Fruit fly (Drosophila melanogaster): ENCODE measurements around the gene CG5866.

Gene CG5866

DNA sequence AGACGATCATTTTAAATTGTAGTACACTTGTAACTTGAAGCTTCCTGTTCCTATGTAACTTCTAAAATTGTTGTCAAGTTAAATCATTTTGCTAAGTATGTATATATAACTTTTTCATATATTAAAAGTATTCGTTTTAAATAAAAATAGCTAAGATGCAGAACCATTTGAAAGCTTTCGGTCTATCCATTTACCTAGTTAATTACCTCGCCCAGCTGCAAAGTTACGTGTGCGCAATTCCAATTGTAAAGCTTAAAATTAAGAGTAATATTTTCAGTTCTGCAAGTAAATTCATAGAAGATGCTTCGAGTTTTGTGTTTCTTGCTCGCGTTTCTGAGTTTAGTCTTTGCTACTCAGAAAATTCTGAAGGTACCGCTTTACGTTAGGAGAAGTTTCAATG is 6.2 kb upstream of the CG5866 start, which contains the start of gene CG5860:
Gene CG5860 (plus strand): TSS at position 301 of the 400 bp plus-strand sequence.
- TF ChIP-seq rgr (GFP tag; optimal IDR thresholded peaks at IDR 0.05) (no peak), ey (GFP tag; optimal IDR thresholded peaks at IDR 0.05) (no peak), tai (GFP tag; optimal IDR thresholded peaks at IDR 0.05) (no peak), GATAd (GFP tag; optimal IDR thresholded peaks at IDR 0.05) (no peak), Rel (GFP tag; optimal IDR thresholded peaks at IDR 0.05) (no peak), Rel (tag; optimal IDR thresholded peaks at IDR 0.05) (no peak), HLH106 (tag; optimal IDR thresholded peaks at IDR 0.05) (no peak), lola (GFP tag; optimal IDR thresholded peaks at IDR 0.05) (no peak), foxo (GFP tag; optimal IDR thresholded peaks at IDR 0.05) (no peak), Abd-B (GFP tag; optimal IDR thresholded peaks at IDR 0.05) (no peak), N (GFP tag; optimal IDR thresholded peaks at IDR 0.05) (no peak), Sp1 (GFP tag; optimal IDR thresholded peaks at IDR 0.05) (no peak), Dif (GFP tag; optimal IDR thresholded peaks at IDR 0.05; ENCODE audit: partially characterized antibody) (no peak), Hr83 (GFP tag; optimal IDR thresholded peaks at IDR 0.05; ENCODE audit: poor library complexity, severe bottlenecking) (no peak), sage (GFP tag; optimal IDR thresholded peaks at IDR 0.05) (no peak), h (GFP tag; optimal IDR thresholded peaks at IDR 0.05) (no peak), Dfd (GFP tag; optimal IDR thresholded peaks at IDR 0.05) (no peak), Hr78 (GFP tag; optimal IDR thresholded peaks at IDR 0.05) (no peak)

DNA sequence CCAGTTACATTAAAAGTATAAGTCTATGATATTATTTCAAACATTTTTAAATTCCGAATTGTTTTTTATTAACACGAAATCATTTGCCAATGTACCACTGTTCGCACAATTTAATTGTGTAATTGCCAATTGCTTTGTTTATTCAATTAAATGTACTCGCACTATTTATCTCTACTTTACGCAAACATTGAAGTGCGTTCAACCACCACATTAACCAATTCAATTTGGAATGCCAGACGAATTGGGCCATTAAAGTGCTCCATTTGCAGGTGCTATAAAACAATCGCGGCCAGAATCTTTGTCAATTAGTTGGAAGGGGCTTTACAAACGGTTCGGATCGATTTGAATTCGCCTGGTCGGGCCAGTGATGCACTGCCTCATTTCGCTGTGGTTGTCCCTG is 4.7 kb upstream of the CG5866 start, which contains the start of gene CG5863:
Gene CG5863 (plus strand): TSS at position 301 of the 400 bp plus-strand sequence.
- no peak for TF ChIP-seq Hr78 (GFP tag; optimal IDR thresholded peaks at IDR 0.05)
- no peak for TF ChIP-seq sv (GFP tag; optimal IDR thresholded peaks at IDR 0.05)
- TF ChIP-seq Rel (GFP tag; optimal IDR thresholded peaks at IDR 0.05), result no peak
- TF ChIP-seq Rel (tag; optimal IDR thresholded peaks at IDR 0.05), result no peak
- TF ChIP-seq Dfd (GFP tag; optimal IDR thresholded peaks at IDR 0.05), result no peak
- TF ChIP-seq pan (optimal IDR thresholded peaks at IDR 0.05), result no peak
- TF ChIP-seq usp (GFP tag; optimal IDR thresholded peaks at IDR 0.05), result no peak
- TF ChIP-seq sage (GFP tag; optimal IDR thresholded peaks at IDR 0.05), result no peak
- TF ChIP-seq Sp1 (GFP tag; optimal IDR thresholded peaks at IDR 0.05), result no peak
- no peak for TF ChIP-seq dmrt93B (GFP tag; optimal IDR thresholded peaks at IDR 0.05)
- TF ChIP-seq Dif (GFP tag; optimal IDR thresholded peaks at IDR 0.05; ENCODE audit: partially characterized antibody), result no peak

DNA sequence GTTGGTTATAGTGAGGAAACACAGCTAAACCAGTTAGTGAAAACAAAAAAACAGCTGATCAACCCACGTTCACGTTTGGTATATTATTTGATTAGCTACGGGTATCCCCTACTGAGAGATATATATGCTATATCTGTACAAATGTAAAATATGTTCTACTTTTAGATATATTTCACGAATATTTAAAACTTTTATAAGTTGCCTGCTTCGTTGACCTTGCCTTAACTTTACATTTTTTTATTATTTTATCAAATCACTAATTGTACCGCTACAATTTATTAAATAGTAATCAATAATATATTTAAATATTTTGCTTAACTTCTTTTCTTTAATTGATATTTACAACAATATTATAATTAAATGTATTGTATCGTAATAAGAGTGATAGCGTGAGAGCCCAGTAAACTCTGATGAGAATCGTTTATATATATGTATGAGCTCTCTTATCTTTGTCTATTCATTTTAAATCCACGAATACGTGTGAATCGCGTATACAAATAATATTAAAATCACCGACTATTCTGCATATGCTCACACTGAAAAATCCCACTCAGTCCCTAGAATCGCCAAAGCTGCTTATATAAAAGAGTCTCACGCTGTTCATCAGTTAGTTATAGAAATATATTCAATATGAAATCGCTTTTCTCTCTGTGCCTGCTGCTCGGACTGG is 2.9 kb upstream of the CG5866 start, which contains the start of gene CG42821:
Gene CG42821 (plus strand): TSS at position 620 of the 670 bp plus-strand sequence.
- no peak for TF ChIP-seq CrebA (GFP tag; optimal IDR thresholded peaks at IDR 0.05; ENCODE audit: borderline replicate concordance)
- no peak for TF ChIP-seq tai (GFP tag; optimal IDR thresholded peaks at IDR 0.05)
- no peak for TF ChIP-seq fru (GFP tag; optimal IDR thresholded peaks at IDR 0.05)
- no peak for TF ChIP-seq N (GFP tag; optimal IDR thresholded peaks at IDR 0.05)
- no peak for TF ChIP-seq usp (GFP tag; optimal IDR thresholded peaks at IDR 0.05)
- TF ChIP-seq Hr78 (GFP tag; optimal IDR thresholded peaks at IDR 0.05), result no peak
- TF ChIP-seq Hnf4 (GFP tag; optimal IDR thresholded peaks at IDR 0.05), result no peak
- no peak for TF ChIP-seq dmrt93B (GFP tag; optimal IDR thresholded peaks at IDR 0.05)
- TF ChIP-seq lola (GFP tag; optimal IDR thresholded peaks at IDR 0.05), result no peak
- no peak for TF ChIP-seq jim (GFP tag; optimal IDR thresholded peaks at IDR 0.05)
- no peak for TF ChIP-seq Sp1 (GFP tag; optimal IDR thresholded peaks at IDR 0.05)
- no peak for TF ChIP-seq psq (GFP tag; optimal IDR thresholded peaks at IDR 0.05)
- no peak for TF ChIP-seq Dif (GFP tag; optimal IDR thresholded peaks at IDR 0.05; ENCODE audit: partially characterized antibody)
- TF ChIP-seq brk (GFP tag; optimal IDR thresholded peaks at IDR 0.05), result no peak
- TF ChIP-seq h (GFP tag; optimal IDR thresholded peaks at IDR 0.05), result no peak
- TF ChIP-seq CG9705 (GFP tag; optimal IDR thresholded peaks at IDR 0.05), result no peak
- no peak for TF ChIP-seq HLH106 (tag; optimal IDR thresholded peaks at IDR 0.05)
- no peak for TF ChIP-seq Mio (GFP tag; optimal IDR thresholded peaks at IDR 0.05)
- TF ChIP-seq sv (GFP tag; optimal IDR thresholded peaks at IDR 0.05), result no peak

DNA sequence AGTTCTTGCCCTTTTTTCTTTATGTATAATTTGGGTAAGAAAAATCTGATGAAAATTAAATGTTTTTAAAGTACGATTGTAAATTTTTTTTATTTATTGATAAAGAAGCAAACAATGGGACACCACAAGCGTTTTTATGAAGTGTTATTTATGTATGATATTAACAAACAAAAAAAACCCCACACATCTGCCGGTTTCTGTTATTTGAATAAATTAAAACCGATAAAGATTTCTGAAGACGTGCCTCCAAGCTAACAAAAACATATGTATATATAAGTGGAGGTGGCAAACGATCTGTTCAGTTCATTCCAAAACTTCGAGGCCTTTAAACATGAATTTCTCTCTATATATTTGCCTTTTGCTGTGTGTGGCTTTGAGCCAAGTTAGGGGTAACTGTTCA is 1.9 kb upstream of the CG5866 start, which contains the start of gene CG42822:
Gene CG42822 (plus strand): TSS at position 301 of the 400 bp plus-strand sequence.
- TF ChIP-seq Hr83 (GFP tag; optimal IDR thresholded peaks at IDR 0.05; ENCODE audit: poor library complexity, severe bottlenecking) (no peak), Sp1 (GFP tag; optimal IDR thresholded peaks at IDR 0.05) (no peak), psq (GFP tag; optimal IDR thresholded peaks at IDR 0.05) (no peak), woc (GFP tag; optimal IDR thresholded peaks at IDR 0.05) (no peak), jim (GFP tag; optimal IDR thresholded peaks at IDR 0.05) (no peak)

All from whole organism, wandering third instar larva.